Fruit fly (Drosophila melanogaster): ENCODE data around the gene Sytbeta.

The Sytbeta gene

DNA sequence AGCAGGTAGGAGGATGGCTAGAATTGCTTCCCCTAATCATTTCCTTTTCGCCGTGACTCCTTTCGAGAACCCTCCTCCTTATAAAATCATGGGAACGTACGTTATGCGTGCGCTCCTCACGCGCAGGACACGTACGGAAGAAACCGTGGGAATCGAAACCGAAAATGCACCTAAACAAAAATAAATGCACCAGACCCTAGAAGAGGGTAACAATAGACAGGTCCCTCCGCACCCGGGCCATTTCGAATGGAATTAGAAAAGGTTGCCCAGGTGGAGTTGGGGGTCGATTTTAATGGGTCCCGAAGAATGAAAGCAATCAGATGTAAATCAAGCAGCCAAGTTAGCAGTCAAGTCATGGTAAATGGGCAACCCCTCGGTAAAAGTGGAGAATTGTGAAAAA lies 85.4 kb downstream of the Sytbeta start, which contains the start of gene CG3349:
TSS of gene CG3349 (plus strand) at position 289 of the 400 bp plus-strand sequence.
- TF ChIP-seq h (optimal IDR thresholded peaks at IDR 0.05), result no peak
- TF ChIP-seq insv (optimal IDR thresholded peaks at IDR 0.05), result no peak
- TF ChIP-seq ttk (optimal IDR thresholded peaks at IDR 0.05), result no peak
- no peak for TF ChIP-seq Sin3A (optimal IDR thresholded peaks at IDR 0.05)
- no peak for TF ChIP-seq psq (optimal IDR thresholded peaks at IDR 0.05)
- no peak for TF ChIP-seq Myc (optimal IDR thresholded peaks at IDR 0.05)

DNA sequence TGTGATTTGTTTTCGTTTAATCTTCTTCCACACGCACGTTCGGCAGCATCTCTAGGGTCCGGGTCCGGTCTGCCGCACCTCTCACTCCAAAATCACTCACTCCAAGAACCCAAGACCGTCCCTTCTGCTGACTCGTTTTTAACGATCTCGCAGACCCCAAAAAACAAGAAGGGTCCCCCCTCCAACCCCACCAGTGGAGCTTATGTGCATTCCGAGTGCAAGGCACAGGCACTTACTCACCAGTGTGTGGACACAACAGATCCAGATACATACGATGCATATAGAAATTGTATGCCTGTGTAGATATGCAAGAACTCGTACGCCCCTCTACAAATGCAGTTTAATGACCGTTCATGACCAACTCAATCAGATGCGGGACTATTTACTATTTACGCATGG lies 86.3 kb downstream of the Sytbeta start:
- TF ChIP-seq Myc (optimal IDR thresholded peaks at IDR 0.05), result no peak
- no peak for TF ChIP-seq h (optimal IDR thresholded peaks at IDR 0.05)
- no peak for TF ChIP-seq ttk (optimal IDR thresholded peaks at IDR 0.05)
- TF ChIP-seq Sin3A (optimal IDR thresholded peaks at IDR 0.05), result no peak
- no peak for TF ChIP-seq insv (optimal IDR thresholded peaks at IDR 0.05)
- TF ChIP-seq psq (optimal IDR thresholded peaks at IDR 0.05), result no peak

DNA sequence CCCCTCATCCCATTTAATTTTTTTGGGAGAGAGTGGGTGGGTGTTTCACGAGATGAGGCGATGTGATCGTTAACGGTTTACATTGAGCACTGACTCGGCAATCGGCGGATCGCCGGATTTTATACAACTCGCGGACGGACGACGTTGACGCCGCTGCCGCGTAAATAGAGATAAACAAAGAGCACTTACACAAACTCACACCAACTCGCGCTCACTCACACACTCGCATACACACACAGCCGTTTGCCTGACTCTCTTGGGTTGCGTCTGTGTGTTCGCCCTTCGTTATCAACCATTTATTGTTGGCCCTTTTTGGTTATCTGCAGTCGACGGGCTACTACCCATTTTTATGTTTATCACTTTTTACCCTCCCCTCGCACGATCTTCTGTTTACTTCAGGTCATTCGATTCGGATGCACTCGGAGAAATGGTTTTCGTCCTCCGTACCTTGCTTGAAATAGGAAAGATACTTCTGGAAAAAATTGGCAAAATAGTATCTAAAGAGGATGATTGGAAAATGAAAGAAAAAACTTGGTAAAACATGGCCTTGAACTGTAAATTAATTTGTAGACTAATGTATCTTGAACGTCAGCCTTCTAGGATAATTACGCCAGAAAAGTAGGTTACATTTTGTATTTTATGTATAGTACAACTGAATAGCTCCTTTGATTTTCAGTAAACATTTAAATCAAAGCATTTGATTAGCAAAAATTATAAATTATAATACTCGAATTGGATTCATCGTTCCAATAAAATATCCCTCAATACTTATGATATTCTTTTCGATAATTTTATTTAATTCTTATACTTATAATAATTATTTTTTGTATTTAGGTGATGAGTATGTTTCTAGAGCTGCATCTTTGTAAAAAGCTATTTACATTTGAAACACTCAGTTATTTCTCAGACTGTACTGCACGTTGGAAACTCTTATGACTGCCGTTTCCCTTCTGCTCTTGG lies 87.0 kb downstream of the Sytbeta start:
- TF ChIP-seq ttk (optimal IDR thresholded peaks at IDR 0.05), result no peak
- TF ChIP-seq Myc (optimal IDR thresholded peaks at IDR 0.05), result no peak
- no peak for TF ChIP-seq h (optimal IDR thresholded peaks at IDR 0.05)
- TF ChIP-seq insv (optimal IDR thresholded peaks at IDR 0.05), result no peak
- TF ChIP-seq Sin3A (optimal IDR thresholded peaks at IDR 0.05), result no peak
- TF ChIP-seq psq (optimal IDR thresholded peaks at IDR 0.05), result no peak

DNA sequence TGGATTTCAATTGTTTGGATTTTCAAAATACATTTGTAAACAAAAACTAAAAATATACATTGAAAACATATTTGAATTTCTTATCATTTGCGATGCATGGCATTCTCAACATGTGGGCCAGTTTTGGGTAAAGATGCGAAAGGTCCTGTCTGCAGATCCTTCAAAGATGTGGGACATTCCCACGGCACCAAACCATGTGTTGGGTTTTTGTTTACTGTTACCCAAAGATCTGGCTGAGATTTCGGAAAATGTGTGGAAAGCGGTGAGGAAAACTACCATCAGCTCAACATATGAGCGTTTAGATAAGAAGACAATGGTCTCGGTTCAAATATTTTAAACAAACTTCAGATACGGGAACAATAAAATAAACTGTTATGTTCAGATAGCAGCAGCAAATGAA lies 88.8 kb downstream of the Sytbeta start:
- TF ChIP-seq insv (optimal IDR thresholded peaks at IDR 0.05), result no peak
- no peak for TF ChIP-seq Sin3A (optimal IDR thresholded peaks at IDR 0.05)
- TF ChIP-seq ttk (optimal IDR thresholded peaks at IDR 0.05), result no peak
- TF ChIP-seq h (optimal IDR thresholded peaks at IDR 0.05), result no peak
- no peak for TF ChIP-seq psq (optimal IDR thresholded peaks at IDR 0.05)
- no peak for TF ChIP-seq Myc (optimal IDR thresholded peaks at IDR 0.05)

DNA sequence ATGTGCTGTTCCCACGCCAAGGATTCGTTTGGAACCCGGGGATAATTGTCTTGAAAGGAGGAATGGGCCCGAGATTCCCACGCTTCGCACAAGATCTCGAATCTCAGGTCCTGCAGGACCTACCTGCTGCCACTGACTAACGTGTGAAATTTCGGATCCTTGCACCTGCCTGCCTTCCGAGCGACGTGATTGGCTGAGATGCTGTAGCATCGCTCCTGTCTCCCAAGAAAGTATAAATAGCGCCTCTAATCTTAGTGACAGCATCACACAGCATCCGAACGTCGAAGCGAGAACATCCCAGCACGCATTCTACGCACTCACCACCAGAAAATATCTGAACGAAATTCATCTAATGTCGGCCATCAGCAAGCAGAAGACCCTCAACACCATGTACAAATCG lies 89.8 kb downstream of the Sytbeta start:
- TF ChIP-seq Sin3A (optimal IDR thresholded peaks at IDR 0.05) (no peak), insv (optimal IDR thresholded peaks at IDR 0.05) (no peak), psq (optimal IDR thresholded peaks at IDR 0.05) (no peak), ttk (optimal IDR thresholded peaks at IDR 0.05) (no peak), Myc (optimal IDR thresholded peaks at IDR 0.05) (no peak), h (optimal IDR thresholded peaks at IDR 0.05) (no peak)

DNA sequence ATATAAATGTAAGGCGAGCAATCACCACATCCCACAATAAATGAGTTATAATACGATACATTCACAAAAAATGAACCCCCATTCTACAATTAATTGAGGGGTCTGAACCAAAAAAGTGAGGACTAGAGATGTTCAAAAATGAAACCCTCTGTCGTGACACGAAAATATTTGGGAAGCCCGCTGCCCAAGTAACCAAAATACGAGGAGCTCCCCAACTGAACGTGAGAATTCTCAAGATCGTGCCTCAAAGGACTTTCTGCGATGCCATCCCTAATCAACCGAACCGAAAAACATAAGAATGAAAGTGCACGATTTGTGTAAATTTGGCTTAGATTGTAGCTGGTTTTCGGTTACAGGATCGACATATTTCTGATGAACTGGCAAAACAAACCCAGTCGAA lies 90.3 kb downstream of the Sytbeta start, which contains the start of gene Ocho:
TSS of gene Ocho (plus strand) at position 336 of the 400 bp plus-strand sequence.
- TF ChIP-seq insv (optimal IDR thresholded peaks at IDR 0.05) (no peak), Myc (optimal IDR thresholded peaks at IDR 0.05) (no peak), h (optimal IDR thresholded peaks at IDR 0.05) (no peak), Sin3A (optimal IDR thresholded peaks at IDR 0.05) (no peak), psq (optimal IDR thresholded peaks at IDR 0.05) (no peak), ttk (optimal IDR thresholded peaks at IDR 0.05) (no peak)

DNA sequence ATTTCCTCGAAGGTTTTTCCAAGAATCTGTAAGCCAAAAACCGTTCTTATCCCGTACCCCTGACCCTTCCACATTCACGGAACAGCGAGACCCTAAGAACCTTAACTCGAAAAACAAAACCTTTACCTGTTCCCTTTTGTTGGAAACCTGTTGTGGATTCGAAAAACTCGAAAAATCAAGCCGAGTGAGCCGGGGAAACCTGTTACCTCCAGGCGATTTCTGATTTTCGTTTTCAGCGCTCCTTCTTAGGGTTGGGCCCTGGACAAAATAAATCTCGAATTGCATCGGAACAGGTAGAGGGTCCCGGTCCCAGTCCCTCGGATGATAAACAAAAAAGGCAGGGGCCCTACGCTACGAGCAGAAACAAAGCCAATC lies 91.5 kb downstream of the Sytbeta start:
- no peak for TF ChIP-seq ttk (optimal IDR thresholded peaks at IDR 0.05)
- no peak for TF ChIP-seq insv (optimal IDR thresholded peaks at IDR 0.05)
- TF ChIP-seq psq (optimal IDR thresholded peaks at IDR 0.05), result no peak
- TF ChIP-seq Myc (optimal IDR thresholded peaks at IDR 0.05), result no peak
- no peak for TF ChIP-seq Sin3A (optimal IDR thresholded peaks at IDR 0.05)
- no peak for TF ChIP-seq h (optimal IDR thresholded peaks at IDR 0.05)

DNA sequence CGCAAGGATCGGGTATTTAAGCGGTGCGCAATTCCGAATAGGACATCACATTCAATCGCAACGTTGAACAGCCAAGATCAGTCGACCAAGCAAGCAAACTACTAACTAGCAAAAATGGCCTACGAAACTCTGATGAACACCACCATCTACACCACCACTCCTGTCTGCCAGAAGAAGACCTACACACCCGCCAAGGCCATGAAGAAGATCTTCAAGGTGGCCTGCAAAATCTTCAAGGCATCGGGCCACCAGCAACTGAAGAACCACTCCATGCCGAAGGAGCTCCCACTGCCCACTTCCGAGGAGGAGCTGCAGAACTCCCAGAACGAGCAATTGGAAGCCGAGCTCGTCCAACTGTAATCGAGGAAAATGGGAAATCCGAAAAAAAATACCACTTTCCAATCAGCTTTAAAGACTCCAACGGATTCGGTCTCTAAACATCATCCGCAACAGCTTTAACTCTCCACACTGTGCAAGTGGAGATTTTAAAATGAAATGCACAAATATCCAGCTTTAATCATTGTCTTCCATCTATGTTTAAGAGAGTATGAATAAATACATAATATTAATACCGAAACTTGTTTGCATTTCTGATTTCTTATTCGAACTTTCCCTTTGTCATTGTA lies 92.0 kb downstream of the Sytbeta start, which contains the start of gene Brd:
TSS of gene Brd (plus strand) at position 43 of the 626 bp plus-strand sequence.
- TF ChIP-seq Sin3A (optimal IDR thresholded peaks at IDR 0.05), result no peak
- TF ChIP-seq ttk (optimal IDR thresholded peaks at IDR 0.05), result no peak
- TF ChIP-seq psq (optimal IDR thresholded peaks at IDR 0.05), result no peak
- no peak for TF ChIP-seq h (optimal IDR thresholded peaks at IDR 0.05)
- TF ChIP-seq insv (optimal IDR thresholded peaks at IDR 0.05), result no peak
- no peak for TF ChIP-seq Myc (optimal IDR thresholded peaks at IDR 0.05)

DNA sequence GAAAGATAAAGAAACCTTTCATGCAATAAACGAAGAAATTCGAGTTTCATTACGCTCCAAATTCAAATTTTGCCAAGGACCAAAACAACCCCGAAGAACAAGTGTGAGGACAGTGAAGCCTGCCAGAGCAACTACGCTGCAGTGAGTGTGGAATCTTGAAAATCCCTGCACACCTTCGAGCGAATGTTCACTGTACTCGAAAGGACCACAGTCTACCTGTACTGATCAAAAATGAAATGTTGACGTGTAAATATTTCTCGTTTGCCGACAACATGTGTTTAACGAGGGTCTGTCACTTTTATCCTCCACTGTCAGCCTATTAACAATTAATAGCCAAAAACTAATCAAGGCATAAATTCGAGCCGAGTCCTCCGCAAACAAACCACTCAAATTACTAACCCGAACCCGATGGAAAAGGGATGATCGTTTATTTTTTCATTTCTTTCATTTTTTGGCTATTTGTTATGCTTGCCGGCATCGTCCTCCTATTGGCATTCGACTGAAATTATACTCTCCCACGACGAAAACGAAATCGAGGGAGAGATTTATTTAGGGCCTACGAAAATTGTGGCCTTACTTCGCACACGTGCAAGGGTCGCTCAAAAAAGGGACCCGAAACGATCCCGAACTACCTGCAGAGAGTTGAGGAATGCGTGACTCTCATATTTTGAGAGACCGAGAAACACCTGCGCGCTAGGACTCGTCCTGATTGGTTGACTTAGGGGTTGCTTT lies 92.7 kb downstream of the Sytbeta start:
- no peak for TF ChIP-seq ttk (optimal IDR thresholded peaks at IDR 0.05)
- TF ChIP-seq Sin3A (optimal IDR thresholded peaks at IDR 0.05), result no peak
- TF ChIP-seq Myc (optimal IDR thresholded peaks at IDR 0.05), result no peak
- no peak for TF ChIP-seq insv (optimal IDR thresholded peaks at IDR 0.05)
- TF ChIP-seq psq (optimal IDR thresholded peaks at IDR 0.05), result no peak
- no peak for TF ChIP-seq h (optimal IDR thresholded peaks at IDR 0.05)

DNA sequence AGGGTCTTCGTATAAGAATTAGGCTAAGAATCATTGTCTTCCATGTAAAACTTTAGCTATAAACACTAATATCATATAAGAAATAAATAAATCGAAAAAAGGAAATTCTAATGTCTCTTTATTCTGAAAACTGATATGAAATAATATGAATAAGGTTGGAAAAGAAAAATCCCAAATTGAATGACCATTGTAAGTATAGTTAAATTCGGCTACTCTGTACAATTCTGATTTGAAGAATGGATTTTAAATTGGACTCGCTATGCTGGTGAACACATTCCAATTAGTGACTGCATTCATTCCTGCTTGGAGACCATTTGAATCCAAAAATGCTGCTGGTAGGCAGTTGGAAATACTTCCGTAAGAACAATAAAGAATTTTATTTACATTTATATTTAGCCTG lies 94.6 kb downstream of the Sytbeta start:
- TF ChIP-seq h (optimal IDR thresholded peaks at IDR 0.05) (no peak), insv (optimal IDR thresholded peaks at IDR 0.05) (no peak), ttk (optimal IDR thresholded peaks at IDR 0.05) (no peak), Sin3A (optimal IDR thresholded peaks at IDR 0.05) (no peak), Myc (optimal IDR thresholded peaks at IDR 0.05) (no peak), psq (optimal IDR thresholded peaks at IDR 0.05) (no peak)

DNA sequence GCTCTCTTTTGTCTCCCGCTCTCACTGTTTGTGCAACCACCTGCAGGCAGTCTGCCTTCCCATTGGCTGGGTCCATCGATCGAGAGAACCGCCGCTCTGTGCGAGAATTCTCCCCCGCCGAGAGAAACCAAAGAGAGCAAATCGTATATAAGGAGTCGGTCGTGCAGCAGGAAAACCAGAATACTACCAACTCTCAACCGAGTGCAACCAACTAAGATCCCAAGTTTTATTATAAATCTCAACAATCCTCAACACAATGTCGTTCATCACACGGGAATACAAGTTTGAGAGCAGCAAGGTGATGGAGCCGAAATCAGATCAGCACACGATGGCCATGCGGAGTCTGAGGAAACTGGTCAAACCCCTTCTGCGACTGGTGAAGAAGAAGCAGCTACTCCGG lies 95.6 kb downstream of the Sytbeta start, which contains the start of gene Tom:
TSS of gene Tom (plus strand) at position 174 of the 400 bp plus-strand sequence.
- TF ChIP-seq Myc (optimal IDR thresholded peaks at IDR 0.05), result no peak
- TF ChIP-seq insv (optimal IDR thresholded peaks at IDR 0.05), result no peak
- no peak for TF ChIP-seq h (optimal IDR thresholded peaks at IDR 0.05)
- no peak for TF ChIP-seq psq (optimal IDR thresholded peaks at IDR 0.05)
- no peak for TF ChIP-seq Sin3A (optimal IDR thresholded peaks at IDR 0.05)
- TF ChIP-seq ttk (optimal IDR thresholded peaks at IDR 0.05), result no peak

All from Kc167 (cell line).